Worm (Caenorhabditis elegans) whole organism, midembryonic: ENCODE data around the gene Y116F11B.6.

Experiments used
- klf-2 ChIP-seq: fragments of 200-800 bp; sonication (Bioruptor generic); conservative IDR thresholded peaks from 2 replicates; pipeline ENCODE4 v1.3.6; 2022; ENCODE audit warnings: missing genetic modification reagents, missing genetic modification characterization, missing compliant biosample characterization
- ref-1 ChIP-seq: fragments of 200-800 bp; sonication (Bioruptor generic); conservative IDR thresholded peaks from 2 replicates; pipeline ENCODE4 v1.3.6; 2022; ENCODE audit warnings: missing genetic modification reagents, missing genetic modification characterization, missing compliant biosample characterization

DNA sequence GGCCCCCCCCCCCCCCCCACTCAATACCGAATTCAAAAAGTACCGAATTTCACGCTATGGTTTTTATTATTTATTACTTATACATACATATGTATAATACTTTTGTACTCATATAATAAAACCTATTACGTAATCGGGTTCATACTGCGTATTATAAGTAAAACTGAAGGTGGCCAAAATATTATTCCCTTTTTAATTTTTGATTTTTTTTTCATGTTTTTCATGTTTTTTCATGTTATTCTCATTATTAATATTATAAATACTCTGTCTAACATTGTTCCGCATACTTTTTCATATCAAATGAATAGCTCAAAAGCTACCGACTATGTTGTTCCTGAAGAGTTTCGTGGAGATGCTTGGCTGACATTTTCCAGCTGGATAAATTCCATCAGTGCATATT lies 9.6 kb downstream of the Y116F11B.6 start, which contains the start of gene srw-38:
- no peak for TF ChIP-seq ref-1 (GFP tag; lab: Robert Waterston, UW)
- no peak for TF ChIP-seq klf-2 (GFP tag; lab: Robert Waterston, UW)
